Worm (Caenorhabditis elegans): ENCODE data around the gene cutl-17.

Gene cutl-17

ce11 chrIV:9403761-9404420 is 53.4 kb downstream of the cutl-17 start:
- no peak for TF ChIP-seq unc-62 (GFP tag; optimal IDR thresholded peaks at IDR 0.05)

- TF ChIP-seq unc-62 (GFP tag; optimal IDR thresholded peaks at IDR 0.05) = no peak
These were observed 55.6 kb downstream of the cutl-17 start, which contains the start of gene F56D5.6 for ce11 chrIV:9401715-9402114. Gene F56D5.6, plus strand, starts transcription at chrIV:9401922.
